Fruit fly (Drosophila melanogaster) whole organism, embryonic: ENCODE measurements around the gene CG32639.

Source experiments
- Awh ChIP-seq: fragments of 200-800 bp; sonication (Bioruptor generic); IDR thresholded peaks from 2 replicates; pipeline ENCODE4, ENCODE4 v1.3.6; 2022; ENCODE audit warnings: missing biosample characterization, missing genetic modification characterization
- Bdp1 ChIP-seq: fragments of 200-800 bp; sonication (Bioruptor generic); optimal IDR thresholded peaks from 3 replicates; lab custom pipeline; 2016; ENCODE audit warnings: missing biosample characterization, missing genetic modification characterization
- C15 ChIP-seq: fragments of 200-800 bp; sonication (Bioruptor generic); IDR thresholded peaks from 3 replicates; pipeline ENCODE4 v1.3.6; 2022; ENCODE audit warnings: missing biosample characterization, missing genetic modification characterization
- CG10147 ChIP-seq: fragments of 200-800 bp; sonication (Bioruptor generic); optimal IDR thresholded peaks from 2 replicates; lab custom pipeline; 2019; ENCODE audit warnings: missing biosample characterization, mild to moderate bottlenecking, missing genetic modification characterization, moderate library complexity
- CG10366 ChIP-seq: fragments of 200-800 bp; sonication (Bioruptor generic); IDR thresholded peaks from 2 replicates; pipeline ENCODE4 v1.3.6; 2022; ENCODE audit warnings: missing biosample characterization, missing genetic modification characterization
- CG10462 ChIP-seq: fragments of 200-800 bp; sonication (Bioruptor generic); optimal IDR thresholded peaks from 2 replicates; lab custom pipeline; 2016; ENCODE audit warnings: missing biosample characterization, missing genetic modification characterization
- CG11093 ChIP-seq: fragments of 200-800 bp; sonication (Bioruptor generic); IDR thresholded peaks from 3 replicates; pipeline ENCODE4 v1.3.6; 2022; ENCODE audit warnings: missing biosample characterization, missing genetic modification characterization
- CG11695 ChIP-seq: fragments of 200-800 bp; sonication (Bioruptor generic); IDR thresholded peaks from 3 replicates; pipeline ENCODE4 v1.3.6; 2022; ENCODE audit warnings: missing biosample characterization, missing genetic modification characterization
- CG11696 ChIP-seq: fragments of 200-800 bp; sonication (Bioruptor generic); IDR thresholded peaks from 2 replicates; pipeline ENCODE4 v1.3.6; 2022; ENCODE audit warnings: missing biosample characterization, missing genetic modification characterization
- CG12155 ChIP-seq: fragments of 200-800 bp; sonication (Bioruptor generic); optimal IDR thresholded peaks from 3 replicates; lab custom pipeline; 2016; ENCODE audit warnings: missing biosample characterization, missing genetic modification characterization
- CG12219 ChIP-seq: fragments of 200-800 bp; sonication (Bioruptor generic); optimal IDR thresholded peaks from 3 replicates; lab custom pipeline; 2018; ENCODE audit warnings: missing biosample characterization, mild to moderate bottlenecking, missing genetic modification characterization
- CG12769 ChIP-seq: fragments of 200-800 bp; sonication (Bioruptor generic); optimal IDR thresholded peaks from 2 replicates; lab custom pipeline; 2019; ENCODE audit warnings: missing biosample characterization, mild to moderate bottlenecking, missing genetic modification characterization, moderate library complexity
- CG15073 ChIP-seq: fragments of 200-800 bp; sonication (Bioruptor generic); optimal IDR thresholded peaks from 2 replicates; lab custom pipeline; 2016; ENCODE audit warnings: missing biosample characterization, missing genetic modification characterization
- CG15479 ChIP-seq: fragments of 200-800 bp; sonication (Bioruptor generic); optimal IDR thresholded peaks from 3 replicates; lab custom pipeline; 2019; ENCODE audit warnings: missing biosample characterization, mild to moderate bottlenecking, missing genetic modification characterization, moderate library complexity
- CG15696 ChIP-seq: fragments of 200-800 bp; sonication (Bioruptor generic); optimal IDR thresholded peaks from 2 replicates; lab custom pipeline; 2019; ENCODE audit warnings: missing biosample characterization, mild to moderate bottlenecking, missing genetic modification characterization, moderate library complexity
- CG1603 ChIP-seq: fragments of 200-800 bp; sonication (Bioruptor generic); optimal IDR thresholded peaks from 2 replicates; lab custom pipeline; 2019; ENCODE audit warnings: missing biosample characterization, mild to moderate bottlenecking, missing genetic modification characterization, moderate library complexity
- CG18011 ChIP-seq: fragments of 200-800 bp; sonication (Bioruptor generic); optimal IDR thresholded peaks from 2 replicates; lab custom pipeline; 2017; ENCODE audit warnings: missing biosample characterization, missing genetic modification characterization, mild to moderate bottlenecking, moderate library complexity, missing genotype
- CG2712 ChIP-seq: fragments of 200-800 bp; optimal IDR thresholded peaks from 3 replicates; lab custom pipeline; 2019; ENCODE audit warnings: missing biosample characterization, mild to moderate bottlenecking, missing genetic modification characterization, moderate library complexity
- CG30403 ChIP-seq: fragments of 200-800 bp; sonication (Bioruptor generic); optimal IDR thresholded peaks from 3 replicates; lab custom pipeline; 2016; ENCODE audit warnings: missing biosample characterization, missing genetic modification characterization
- CG3281 ChIP-seq: fragments of 200-800 bp; sonication (Bioruptor generic); optimal IDR thresholded peaks from 3 replicates; lab custom pipeline; 2017; ENCODE audit warnings: missing biosample characterization, mild to moderate bottlenecking, missing genetic modification characterization
- CG3726 ChIP-seq: fragments of 200-800 bp; sonication (Bioruptor generic); IDR thresholded peaks from 3 replicates; pipeline ENCODE4, ENCODE4 v1.3.6; 2022; ENCODE audit warnings: missing biosample characterization, missing genetic modification characterization
- CG4282 ChIP-seq: fragments of 200-800 bp; sonication (Bioruptor generic); optimal IDR thresholded peaks from 2 replicates; lab custom pipeline; 2016; ENCODE audit warnings: missing biosample characterization, missing genetic modification characterization
- CG4854 ChIP-seq: fragments of 200-800 bp; sonication (Bioruptor generic); optimal IDR thresholded peaks from 2 replicates; lab custom pipeline; 2016; ENCODE audit warnings: missing biosample characterization, missing genetic modification characterization, inconsistent platforms
- CG6813 ChIP-seq: fragments of 200-800 bp; sonication (Bioruptor generic); optimal IDR thresholded peaks from 2 replicates; lab custom pipeline; 2017; ENCODE audit warnings: missing biosample characterization, missing genetic modification characterization, mild to moderate bottlenecking, moderate library complexity, missing genetic modification reagents
- CG8290 ChIP-seq, 3 experiments: fragments of 200-800 bp; sonication (Bioruptor generic); optimal IDR thresholded peaks; 2 replicates each; lab custom pipeline; 2016 to 2019; ENCODE audit warnings: missing biosample characterization in 3 of 3, missing genetic modification characterization in 3 of 3, mild to moderate bottlenecking in 2 of 3, moderate library complexity in 1 of 3
- CG8388 ChIP-seq: fragments of 200-800 bp; sonication (Bioruptor generic); optimal IDR thresholded peaks from 2 replicates; lab custom pipeline; 2019; ENCODE audit warnings: missing biosample characterization, mild to moderate bottlenecking, missing genetic modification characterization, moderate library complexity
- CG8944 ChIP-seq: fragments of 200-800 bp; sonication (Bioruptor generic); optimal IDR thresholded peaks from 3 replicates; lab custom pipeline; 2016; ENCODE audit warnings: missing biosample characterization, missing genetic modification characterization
- CG9817 ChIP-seq: fragments of 200-800 bp; sonication (Bioruptor generic); optimal IDR thresholded peaks from 2 replicates; lab custom pipeline; 2018; ENCODE audit warnings: missing biosample characterization, mild to moderate bottlenecking, missing genetic modification characterization, moderate library complexity
- Dbx ChIP-seq: fragments of 200-800 bp; sonication (Bioruptor generic); IDR thresholded peaks from 3 replicates; pipeline ENCODE4 v1.3.6; 2022; ENCODE audit warnings: missing biosample characterization, missing genetic modification characterization
- Dref ChIP-seq: fragments of 200-800 bp; sonication (Bioruptor generic); IDR thresholded peaks from 2 replicates; pipeline ENCODE4 v1.3.6; 2022; ENCODE audit warnings: missing biosample characterization, missing genetic modification characterization
- Mad ChIP-seq: fragments of 200-800 bp; sonication (Bioruptor generic); optimal IDR thresholded peaks from 2 replicates; lab custom pipeline; 2016; ENCODE audit warnings: missing biosample characterization, missing genetic modification characterization
- NK7.1 ChIP-seq: fragments of 200-800 bp; sonication (Bioruptor generic); optimal IDR thresholded peaks from 3 replicates; lab custom pipeline; 2016; ENCODE audit warnings: missing biosample characterization, missing genetic modification characterization
- Neu2 ChIP-seq: fragments of 200-800 bp; sonication (Bioruptor generic); optimal IDR thresholded peaks from 3 replicates; lab custom pipeline; 2016; ENCODE audit warnings: missing biosample characterization, missing genetic modification characterization, borderline replicate concordance
- Pdp1 ChIP-seq, 2 experiments: fragments of 200-800 bp; sonication (Bioruptor generic); optimal IDR thresholded peaks; 3 replicates each; lab custom pipeline; 2016; ENCODE audit warnings: missing biosample characterization in 2 of 2, missing genetic modification characterization in 2 of 2, mild to moderate bottlenecking in 1 of 2, moderate library complexity in 1 of 2
- Scr ChIP-seq: fragments of 200-800 bp; sonication (Bioruptor generic); IDR thresholded peaks from 2 replicates; pipeline ENCODE4 v1.3.6; 2022; ENCODE audit warnings: missing biosample characterization, missing genetic modification characterization; ENCODE audit not compliant: partially characterized antibody
- Stat92E ChIP-seq, 3 experiments: fragments of >200 bp in 2 of 3; fragments of 200-800 bp in 1 of 3; sonication (Bioruptor generic) in 1 of 3; optimal IDR thresholded peaks; 2 replicates each; lab custom pipeline; 2017 to 2019; ENCODE audit warnings: missing biosample characterization in 3 of 3, missing genetic modification characterization in 3 of 3, mild to moderate bottlenecking in 1 of 3, moderate library complexity in 1 of 3
- TFAM ChIP-seq: fragments of 200-800 bp; sonication (Bioruptor generic); optimal IDR thresholded peaks from 2 replicates; lab custom pipeline; 2017; ENCODE audit warnings: missing biosample characterization, missing genetic modification characterization, inconsistent platforms
- Xbp1 ChIP-seq: fragments of 200-800 bp; sonication (Bioruptor generic); optimal IDR thresholded peaks from 3 replicates; lab custom pipeline; 2016; ENCODE audit warnings: missing biosample characterization, mild to moderate bottlenecking, missing genetic modification characterization
- br ChIP-seq: fragments of >200 bp; optimal IDR thresholded peaks from 2 replicates; lab custom pipeline; 2017
- btn ChIP-seq: fragments of 200-800 bp; sonication (Bioruptor generic); optimal IDR thresholded peaks from 2 replicates; lab custom pipeline; 2016; ENCODE audit warnings: missing biosample characterization, missing genetic modification characterization
- ci ChIP-seq: fragments of 200-800 bp; sonication (Bioruptor generic); IDR thresholded peaks from 3 replicates; pipeline ENCODE4 v1.3.6; 2022; ENCODE audit warnings: missing biosample characterization, missing genetic modification characterization
- gfzf ChIP-seq: fragments of 200-800 bp; sonication (Bioruptor generic); optimal IDR thresholded peaks from 2 replicates; lab custom pipeline; 2016; ENCODE audit warnings: missing biosample characterization, mild to moderate bottlenecking, missing genetic modification characterization, moderate library complexity
- klu ChIP-seq: fragments of 200-800 bp; sonication (Bioruptor generic); IDR thresholded peaks from 2 replicates; pipeline ENCODE4 v1.3.6; 2022; ENCODE audit warnings: missing biosample characterization, missing genetic modification characterization
- mld ChIP-seq: fragments of 200-800 bp; sonication (Bioruptor generic); IDR thresholded peaks from 3 replicates; pipeline ENCODE4 v1.3.6; 2022; ENCODE audit warnings: missing biosample characterization, missing genetic modification characterization; ENCODE audit not compliant: partially characterized antibody
- oc ChIP-seq: fragments of 200-800 bp; sonication (Bioruptor generic); optimal IDR thresholded peaks from 2 replicates; lab custom pipeline; 2018; ENCODE audit warnings: missing biosample characterization, mild to moderate bottlenecking, missing genetic modification characterization, moderate library complexity
- org-1 ChIP-seq: fragments of 200-800 bp; sonication (Bioruptor generic); optimal IDR thresholded peaks from 2 replicates; lab custom pipeline; 2017; ENCODE audit warnings: missing biosample characterization, missing genetic modification characterization
- ro ChIP-seq: fragments of 200-800 bp; sonication (Bioruptor generic); IDR thresholded peaks from 2 replicates; pipeline ENCODE4 v1.3.6; 2022; ENCODE audit warnings: missing biosample characterization, missing genetic modification characterization
- sr ChIP-seq: fragments of 200-800 bp; sonication (Bioruptor generic); IDR thresholded peaks from 3 replicates; pipeline ENCODE4 v1.3.6; 2022; ENCODE audit warnings: missing biosample characterization, missing genetic modification characterization
- tap ChIP-seq: fragments of 200-800 bp; optimal IDR thresholded peaks from 3 replicates; lab custom pipeline; 2019; ENCODE audit warnings: missing biosample characterization, mild to moderate bottlenecking, missing genetic modification characterization, moderate library complexity
- vfl ChIP-seq: fragments of 200-800 bp; sonication (Bioruptor generic); optimal IDR thresholded peaks from 2 replicates; lab custom pipeline; 2016; ENCODE audit warnings: missing biosample characterization, missing genetic modification characterization

The CG32639 gene

DNA sequence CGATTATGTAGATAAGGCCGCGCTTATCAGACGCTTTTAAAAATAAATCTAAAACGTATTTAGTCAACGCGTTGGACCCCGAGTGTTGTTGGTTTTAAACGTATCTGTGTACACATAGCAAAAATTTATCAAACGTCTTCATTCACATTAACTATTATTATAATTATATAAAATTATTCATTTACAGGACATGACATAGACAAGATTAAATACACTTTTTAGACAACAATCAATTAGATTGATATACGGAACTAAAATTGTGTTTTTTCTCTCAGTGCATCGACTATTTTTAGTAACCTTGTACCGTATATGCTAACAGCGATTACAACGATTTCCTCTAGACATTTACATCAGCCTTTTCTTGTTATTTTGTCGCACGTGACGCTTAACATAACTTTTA, 40.3 kb upstream of the CG32639 start (continued):
- TF ChIP-seq CG10462 (GFP tag; lab: Kevin White, UChicago) (peak; percentile 22), CG4282 (GFP tag; lab: Kevin White, UChicago) (no peak), CG15696 (peak; percentile 53), CG12219 (GFP tag; lab: Kevin White, UChicago) (peak; percentile 63), Bdp1 (GFP tag; lab: Kevin White, UChicago) (no peak), mld (GFP tag; lab: Robert Waterston, UW) (no peak), Neu2 (GFP tag; lab: Kevin White, UChicago) (no peak), CG8290 (GFP tag; optimal IDR thresholded peaks at IDR 0.05; lab: Kevin White, UChicago) (no peak), CG8290 (tag; optimal IDR thresholded peaks at IDR 0.05; lab: Kevin White, UChicago) (peak in 1 of 2 experiments; percentile 52), CG12155 (GFP tag; lab: Kevin White, UChicago) (peak; percentile 72), CG15073 (GFP tag; lab: Kevin White, UChicago) (no peak), CG12769 (tag; lab: Kevin White, UChicago) (peak; percentile 63), CG11093 (GFP tag; lab: Robert Waterston, UW) (0 out of 3 replicates have a peak, but pooled peaks have one; percentile 33), gfzf (no peak), CG18011 (GFP tag; lab: Kevin White, UChicago) (no peak), tap (tag; lab: Kevin White, UChicago) (peak; percentile 71), Mad (GFP tag; lab: Kevin White, UChicago) (no peak), br (no peak), CG4854 (GFP tag; lab: Kevin White, UChicago) (no peak), oc (tag; lab: Kevin White, UChicago) (no peak), CG1603 (tag; lab: Kevin White, UChicago) (peak; percentile 27), ro (GFP tag; lab: Robert Waterston, UW) (no peak), CG10366 (GFP tag; lab: Robert Waterston, UW) (peak; percentile 66), CG3726 (GFP tag; lab: Robert Waterston, UW) (peak; percentile 50; the same call in 1 of the 3 replicates), vfl (GFP tag; lab: Kevin White, UChicago) (no peak), btn (GFP tag; lab: Kevin White, UChicago) (no peak), CG2712 (tag; lab: Kevin White, UChicago) (peak; percentile 76), Xbp1 (GFP tag; lab: Kevin White, UChicago) (peak; percentile 64), sr (GFP tag; lab: Robert Waterston, UW) (no peak), Awh (no peak), Pdp1 (GFP tag; optimal IDR thresholded peaks at IDR 0.05; lab: Kevin White, UChicago) (no peak), CG6813 (GFP tag; lab: Kevin White, UChicago) (peak; percentile 69), CG30403 (GFP tag; lab: Kevin White, UChicago) (peak; percentile 69), org-1 (GFP tag; lab: Kevin White, UChicago) (peak; percentile 65), klu (GFP tag; lab: Robert Waterston, UW) (peak; percentile 65; the same call in 1 of the 2 replicates), Dref (GFP tag; lab: Robert Waterston, UW) (no peak), Dbx (GFP tag; lab: Robert Waterston, UW) (peak; percentile 78), CG15479 (GFP tag; lab: Kevin White, UChicago) (no peak), C15 (GFP tag; lab: Robert Waterston, UW) (0 out of 3 replicates have a peak, but pooled peaks have one; percentile 70), Scr (GFP tag; lab: Robert Waterston, UW) (no peak), CG8944 (GFP tag; lab: Kevin White, UChicago) (no peak), CG3281 (GFP tag; lab: Kevin White, UChicago) (peak; percentile 90), CG11696 (peak; percentile 67; the same call in 1 of the 2 replicates), CG11695 (GFP tag; lab: Robert Waterston, UW) (peak; percentile 86), CG10147 (GFP tag; lab: Kevin White, UChicago) (peak; percentile 82), ci (GFP tag; lab: Robert Waterston, UW) (peak; percentile 68; the same call in 2 of the 3 replicates), TFAM (GFP tag; lab: Kevin White, UChicago) (no peak), Stat92E (GFP tag; optimal IDR thresholded peaks at IDR 0.05; lab: Kevin White, UChicago) (no peak), CG9817 (tag; lab: Kevin White, UChicago) (peak; percentile 78), CG8388 (GFP tag; lab: Kevin White, UChicago) (peak; percentile 52), NK7.1 (no peak)
